Worm (Caenorhabditis elegans) whole organism, young adult: ENCODE results near the gene K04H4.5.

Source experiments
- B0035.1 ChIP-seq: sonication (generic microtip); optimal IDR thresholded peaks from 2 replicates; lab custom pipeline; 2016; ENCODE audit warnings: missing genetic modification characterization, mild to moderate bottlenecking, missing compliant biosample characterization, missing genotype, missing genetic modification reagents
- C06A6.2 ChIP-seq: fragments of 200-800 bp; sonication (Bioruptor generic); conservative IDR thresholded peaks from 2 replicates; pipeline ENCODE4 v1.3.6; 2022; ENCODE audit warnings: missing genetic modification characterization, missing compliant biosample characterization
- F10E7.11 ChIP-seq: sonication (generic microtip); optimal IDR thresholded peaks from 2 replicates; lab custom pipeline; 2017; ENCODE audit warnings: mild to moderate bottlenecking, missing genetic modification characterization, moderate library complexity, missing compliant biosample characterization
- F22D6.2 ChIP-seq: sonication (generic microtip); optimal IDR thresholded peaks from 2 replicates; lab custom pipeline; 2016; ENCODE audit warnings: mild to moderate bottlenecking, missing genetic modification characterization, missing compliant biosample characterization
- F33H1.4 ChIP-seq: fragments of 200-800 bp; sonication (Bioruptor generic); IDR thresholded peaks from 2 replicates; pipeline ENCODE4 v1.3.6; 2022; ENCODE audit warnings: missing genetic modification reagents, missing genetic modification characterization, missing compliant biosample characterization
- F39B2.1 ChIP-seq: fragments of 200-800 bp; sonication (Bioruptor generic); IDR thresholded peaks from 2 replicates; pipeline ENCODE4 v1.3.6; 2022; ENCODE audit warnings: missing genetic modification reagents, missing genetic modification characterization, missing compliant biosample characterization
- T07F8.4 ChIP-seq: sonication (generic microtip); optimal IDR thresholded peaks from 2 replicates; lab custom pipeline; 2016; ENCODE audit warnings: mild to moderate bottlenecking, missing genetic modification characterization, moderate library complexity, missing compliant biosample characterization
- T26A5.8 ChIP-seq: sonication (generic microtip); optimal IDR thresholded peaks from 2 replicates; lab custom pipeline; 2016; ENCODE audit warnings: missing genetic modification characterization, missing compliant biosample characterization
- Y56A3A.18 ChIP-seq: fragments of 200-800 bp; sonication (Bioruptor generic); IDR thresholded peaks from 2 replicates; pipeline ENCODE4 v1.3.6; 2022; ENCODE audit warnings: missing genetic modification reagents, missing genetic modification characterization, missing compliant biosample characterization
- Y79H2A.3 ChIP-seq: fragments of 200-800 bp; sonication (Bioruptor generic); conservative IDR thresholded peaks from 2 replicates; pipeline ENCODE4 v1.3.6; 2022; ENCODE audit warnings: missing genetic modification reagents, missing genetic modification characterization, missing compliant biosample characterization
- ZK185.1 ChIP-seq: sonication (generic microtip); optimal IDR thresholded peaks from 2 replicates; lab custom pipeline; 2016; ENCODE audit warnings: mild to moderate bottlenecking, missing genetic modification characterization, missing compliant biosample characterization; ENCODE audit not compliant: poor library complexity, severe bottlenecking
- aptf-2 ChIP-seq: fragments of 200-800 bp; sonication (Bioruptor generic); conservative IDR thresholded peaks from 2 replicates; pipeline ENCODE4 v1.3.6; 2022; ENCODE audit warnings: missing genetic modification reagents, missing genetic modification characterization, missing compliant biosample characterization
- aptf-3 ChIP-seq: fragments of 200-800 bp; sonication (Bioruptor generic); IDR thresholded peaks from 2 replicates; pipeline ENCODE4 v1.3.6; 2022; ENCODE audit warnings: missing genetic modification characterization, missing compliant biosample characterization
- attf-5 ChIP-seq: fragments of 200-800 bp; sonication (Bioruptor generic); optimal IDR thresholded peaks from 2 replicates; lab custom pipeline; 2018; ENCODE audit warnings: mild to moderate bottlenecking, missing genetic modification characterization, missing compliant biosample characterization
- bed-1 ChIP-seq: fragments of 200-800 bp; sonication (Bioruptor generic); IDR thresholded peaks from 2 replicates; pipeline ENCODE4 v1.3.6; 2022; ENCODE audit warnings: missing genetic modification reagents, missing genetic modification characterization, missing compliant biosample characterization
- bed-2 ChIP-seq: fragments of 200-800 bp; sonication (Bioruptor generic); IDR thresholded peaks from 2 replicates; pipeline ENCODE4 v1.3.6; 2022; ENCODE audit warnings: missing genetic modification reagents, missing genetic modification characterization, missing compliant biosample characterization
- ccch-3 ChIP-seq: fragments of 200-800 bp; sonication (Bioruptor generic); optimal IDR thresholded peaks from 2 replicates; lab custom pipeline; 2018; ENCODE audit warnings: mild to moderate bottlenecking, missing genetic modification characterization, missing compliant biosample characterization
- ceh-27 ChIP-seq: fragments of 200-800 bp; sonication (Bioruptor generic); optimal IDR thresholded peaks from 2 replicates; lab custom pipeline; 2018; ENCODE audit warnings: mild to moderate bottlenecking, missing genetic modification characterization, moderate library complexity, missing compliant biosample characterization
- ceh-79 ChIP-seq: sonication (generic microtip); optimal IDR thresholded peaks from 2 replicates; lab custom pipeline; 2017; ENCODE audit warnings: mild to moderate bottlenecking, missing genetic modification characterization, missing compliant biosample characterization
- dpl-1 ChIP-seq: fragments of 150-350 bp; optimal IDR thresholded peaks from 2 replicates; lab custom pipeline; 2014; ENCODE audit warnings: missing biosample characterization, missing genetic modification reagents, missing genetic modification characterization
- egl-18 ChIP-seq: fragments of 200-800 bp; sonication (Bioruptor generic); IDR thresholded peaks from 2 replicates; pipeline ENCODE4 v1.3.6; 2022; ENCODE audit warnings: missing genetic modification reagents, missing genetic modification characterization, missing compliant biosample characterization
- egl-44 ChIP-seq: fragments of 200-800 bp; sonication (Bioruptor generic); IDR thresholded peaks from 2 replicates; pipeline ENCODE4 v1.3.6; 2022; ENCODE audit warnings: missing genetic modification reagents, missing genetic modification characterization, missing compliant biosample characterization
- ekl-4 ChIP-seq: fragments of 200-800 bp; sonication (Bioruptor generic); IDR thresholded peaks from 2 replicates; pipeline ENCODE4 v1.3.6; 2022; ENCODE audit warnings: missing genetic modification reagents, missing genetic modification characterization, missing compliant biosample characterization
- hlh-26 ChIP-seq: fragments of 200-800 bp; sonication (Bioruptor generic); conservative IDR thresholded peaks from 2 replicates; pipeline ENCODE4 v1.3.6; 2022; ENCODE audit warnings: missing genetic modification reagents, missing genetic modification characterization, missing compliant biosample characterization
- hmg-1.2 ChIP-seq: fragments of 200-800 bp; sonication (Bioruptor generic); IDR thresholded peaks from 2 replicates; pipeline ENCODE4 v1.3.6; 2022; ENCODE audit warnings: missing genetic modification reagents, missing genetic modification characterization, missing compliant biosample characterization
- hmg-20 ChIP-seq: fragments of 200-800 bp; sonication (Bioruptor generic); IDR thresholded peaks from 2 replicates; pipeline ENCODE4 v1.3.6; 2022; ENCODE audit warnings: missing genetic modification reagents, missing genetic modification characterization, missing compliant biosample characterization
- let-607 ChIP-seq, 2 experiments: fragments of 200-800 bp in 1 of 2; sonication (Bioruptor generic) in 1 of 2; sonication (generic microtip) in 1 of 2; optimal IDR thresholded peaks; 2 replicates each; lab custom pipeline; 2016 to 2018; ENCODE audit warnings: mild to moderate bottlenecking in 2 of 2, missing compliant biosample characterization in 2 of 2, missing genetic modification characterization in 2 of 2, moderate library complexity in 2 of 2, missing genotype in 1 of 2
- lin-40 ChIP-seq: sonication (generic microtip); optimal IDR thresholded peaks from 2 replicates; lab custom pipeline; 2016; ENCODE audit warnings: missing genetic modification characterization, mild to moderate bottlenecking, missing compliant biosample characterization, missing genotype, missing genetic modification reagents
- lin-54 ChIP-seq: fragments of 200-800 bp; sonication (Bioruptor generic); optimal IDR thresholded peaks from 2 replicates; lab custom pipeline; 2018; ENCODE audit warnings: mild to moderate bottlenecking, missing genetic modification characterization, missing compliant biosample characterization
- mcd-1 ChIP-seq: fragments of 200-800 bp; sonication (Bioruptor generic); IDR thresholded peaks from 2 replicates; pipeline ENCODE4 v1.3.6; 2022; ENCODE audit warnings: missing genetic modification reagents, missing genetic modification characterization, missing compliant biosample characterization
- mes-4 ChIP-seq: sonication (generic microtip); optimal IDR thresholded peaks from 2 replicates; lab custom pipeline; 2016; ENCODE audit warnings: missing genotype, missing genetic modification characterization, missing compliant biosample characterization
- nhr-120 ChIP-seq: fragments of 200-800 bp; sonication (Bioruptor generic); IDR thresholded peaks from 2 replicates; pipeline ENCODE4 v1.3.6; 2022; ENCODE audit warnings: missing genetic modification characterization, missing compliant biosample characterization
- nhr-179 ChIP-seq: sonication (generic microtip); optimal IDR thresholded peaks from 2 replicates; lab custom pipeline; 2016; ENCODE audit warnings: mild to moderate bottlenecking, missing genetic modification characterization, missing compliant biosample characterization
- nhr-80 ChIP-seq: sonication (generic microtip); optimal IDR thresholded peaks from 2 replicates; lab custom pipeline; 2016; ENCODE audit warnings: missing genetic modification characterization, missing compliant biosample characterization
- nhr-90 ChIP-seq: sonication (generic microtip); optimal IDR thresholded peaks from 2 replicates; lab custom pipeline; 2016; ENCODE audit warnings: missing genotype, mild to moderate bottlenecking, missing genetic modification characterization, missing compliant biosample characterization
- pbrm-1 ChIP-seq: fragments of 200-800 bp; sonication (Bioruptor generic); IDR thresholded peaks from 2 replicates; pipeline ENCODE4 v1.3.6; 2022; ENCODE audit warnings: missing genetic modification reagents, missing genetic modification characterization, missing compliant biosample characterization
- rcor-1 ChIP-seq: fragments of 200-800 bp; sonication (Bioruptor generic); IDR thresholded peaks from 2 replicates; pipeline ENCODE4 v1.3.6; 2022; ENCODE audit warnings: missing genetic modification reagents, missing genetic modification characterization, missing compliant biosample characterization
- repo-1 ChIP-seq: sonication (generic microtip); optimal IDR thresholded peaks from 2 replicates; lab custom pipeline; 2017; ENCODE audit warnings: mild to moderate bottlenecking, missing genetic modification characterization, missing compliant biosample characterization
- rpc-1 ChIP-seq, 2 experiments: fragments of 150-350 bp in 1 of 2; sonication (generic microtip) in 1 of 2; optimal IDR thresholded peaks; 2 replicates each; lab custom pipeline; 2014 to 2018; ENCODE audit warnings: missing biosample characterization in 1 of 2, missing genetic modification characterization in 1 of 2, missing genetic modification reagents in 1 of 2, missing genotype in 1 of 2
- sdz-38 ChIP-seq: sonication (generic microtip); optimal IDR thresholded peaks from 2 replicates; lab custom pipeline; 2016; ENCODE audit warnings: missing genotype, missing genetic modification characterization, missing compliant biosample characterization
- snpc-1.3 ChIP-seq: sonication (generic microtip); optimal IDR thresholded peaks from 2 replicates; lab custom pipeline; 2017; ENCODE audit warnings: missing genetic modification characterization, mild to moderate bottlenecking, missing compliant biosample characterization, antibody characterized with exemption, moderate library complexity, missing genotype, missing genetic modification reagents; ENCODE audit not compliant: insufficient read depth
- snpc-4 ChIP-seq, 5 experiments: fragments of 150-350 bp in 1 of 5; sonication (generic microtip) in 4 of 5; optimal IDR thresholded peaks; 2 replicates each; lab custom pipeline; 2014 to 2018; ENCODE audit warnings: missing genetic modification characterization in 5 of 5, missing biosample characterization in 3 of 5, antibody characterized with exemption in 2 of 5, mild to moderate bottlenecking in 2 of 5, missing compliant biosample characterization in 2 of 5, missing genotype in 2 of 5, moderate library complexity in 2 of 5, missing genetic modification reagents in 1 of 5
- somi-1 ChIP-seq: fragments of 200-800 bp; sonication (Bioruptor generic); optimal IDR thresholded peaks from 2 replicates; lab custom pipeline; 2018; ENCODE audit warnings: mild to moderate bottlenecking, missing genetic modification characterization, missing compliant biosample characterization
- tlf-1 ChIP-seq: fragments of 200-800 bp; sonication (Bioruptor generic); optimal IDR thresholded peaks from 2 replicates; lab custom pipeline; 2018; ENCODE audit warnings: mild to moderate bottlenecking, missing genetic modification characterization, missing compliant biosample characterization
- unc-130 ChIP-seq: sonication (generic microtip); optimal IDR thresholded peaks from 2 replicates; lab custom pipeline; 2016; ENCODE audit warnings: missing genetic modification reagents, missing genetic modification characterization, missing compliant biosample characterization
- zfh-2 ChIP-seq: fragments of 200-800 bp; sonication (Bioruptor generic); conservative IDR thresholded peaks from 2 replicates; pipeline ENCODE4 v1.3.6; 2022; ENCODE audit warnings: missing genetic modification reagents, missing genetic modification characterization, missing compliant biosample characterization
- ztf-22 ChIP-seq: fragments of 200-800 bp; sonication (Bioruptor generic); optimal IDR thresholded peaks from 2 replicates; lab custom pipeline; 2018; ENCODE audit warnings: mild to moderate bottlenecking, missing genetic modification characterization, moderate library complexity, missing compliant biosample characterization
- ztf-6 ChIP-seq: fragments of 200-800 bp; sonication (Bioruptor generic); IDR thresholded peaks from 2 replicates; pipeline ENCODE4 v1.3.6; 2022; ENCODE audit warnings: missing genetic modification reagents, missing genetic modification characterization, missing compliant biosample characterization

K04H4.5 gene

DNA sequence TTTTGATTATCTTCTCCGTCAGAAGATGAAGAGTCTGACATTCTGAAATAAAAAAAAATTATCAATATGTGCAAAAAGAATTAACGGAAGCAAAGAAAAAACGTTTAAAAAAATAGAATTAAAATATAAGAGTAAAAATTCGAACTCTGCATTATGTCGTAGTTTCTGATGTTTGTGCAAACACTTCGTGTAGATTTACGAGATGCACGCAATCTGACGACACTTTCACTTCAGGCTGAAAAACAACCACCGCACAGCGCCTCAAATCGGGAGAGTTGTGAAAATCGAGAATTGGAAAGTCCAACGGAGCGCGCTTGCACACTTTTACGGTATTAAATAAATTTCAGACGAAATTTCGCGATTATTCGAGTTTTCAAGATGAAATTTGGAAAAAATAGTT lies 47.4 kb downstream of the K04H4.5 start, which contains the start of gene T26G10.1 (continued):
- TF ChIP-seq lin-54 (GFP tag; lab: Kevin White, UChicago) (peak; percentile 60), hmg-1.2 (GFP tag; lab: Robert Waterston, UW) (peak; percentile 65), aptf-3 (GFP tag; lab: Robert Waterston, UW) (no peak), attf-5 (GFP tag; lab: Kevin White, UChicago) (peak; percentile 73), ekl-4 (peak; percentile 87), nhr-80 (tag; lab: Kevin White, UChicago) (peak; percentile 22), snpc-4 (GFP tag; optimal IDR thresholded peaks at IDR 0.05; lab: Kevin White, UChicago) (no peak), snpc-4 (tag; optimal IDR thresholded peaks at IDR 0.05; lab: Kevin White, UChicago) (peak in 3 of 4 experiments; percentile 25 to 85 (median 72)), nhr-90 (tag; lab: Kevin White, UChicago) (no peak), zfh-2 (no peak), unc-130 (no peak), rpc-1 (optimal IDR thresholded peaks at IDR 0.05; lab: Kevin White, UChicago) (no peak), rpc-1 (tag; optimal IDR thresholded peaks at IDR 0.05; lab: Kevin White, UChicago) (no peak), egl-44 (GFP tag; lab: Robert Waterston, UW) (peak; percentile 7; the same call in 1 of the 2 replicates), ztf-22 (GFP tag; lab: Kevin White, UChicago) (no peak), rcor-1 (GFP tag; lab: Robert Waterston, UW) (peak; percentile 86), hmg-20 (no peak), nhr-120 (no peak), sdz-38 (tag; lab: Kevin White, UChicago) (no peak), ceh-27 (GFP tag; lab: Kevin White, UChicago) (peak; percentile 34), snpc-1.3 (tag; lab: Kevin White, UChicago) (peak; percentile 15), repo-1 (no peak), nhr-179 (no peak), aptf-2 (GFP tag; lab: Robert Waterston, UW) (no peak), Y79H2A.3 (GFP tag; lab: Robert Waterston, UW) (no peak), F10E7.11 (tag; lab: Kevin White, UChicago) (no peak), bed-2 (GFP tag; lab: Robert Waterston, UW) (no peak), Y56A3A.18 (peak; percentile 32; the same call in 1 of the 2 replicates), mes-4 (no peak), let-607 (tag; optimal IDR thresholded peaks at IDR 0.05; lab: Kevin White, UChicago) (no peak), mcd-1 (GFP tag; lab: Robert Waterston, UW) (peak; percentile 96), F39B2.1 (GFP tag; lab: Robert Waterston, UW) (no peak), F22D6.2 (tag; lab: Kevin White, UChicago) (no peak), ZK185.1 (tag; lab: Kevin White, UChicago) (peak; percentile 25), lin-40 (tag; lab: Kevin White, UChicago) (peak; percentile 51), somi-1 (GFP tag; lab: Kevin White, UChicago) (no peak), T07F8.4 (no peak), tlf-1 (GFP tag; lab: Kevin White, UChicago) (peak; percentile 52), ztf-6 (no peak), ccch-3 (no peak), pbrm-1 (GFP tag; lab: Robert Waterston, UW) (peak; percentile 80), bed-1 (GFP tag; lab: Robert Waterston, UW) (no peak), C06A6.2 (GFP tag; lab: Robert Waterston, UW) (no peak), egl-18 (no peak), hlh-26 (GFP tag; lab: Robert Waterston, UW) (no peak), dpl-1 (GFP tag; lab: Kevin White, UChicago) (no peak), T26A5.8 (tag; lab: Kevin White, UChicago) (no peak), ceh-79 (no peak), F33H1.4 (GFP tag; lab: Robert Waterston, UW) (peak; percentile 65), B0035.1 (tag; lab: Kevin White, UChicago) (no peak)
